Worm (Caenorhabditis elegans): ENCODE data around the gene F54D10.7.

The F54D10.7 gene

ce11 chrII:3850655-3851054 lies 29.6 kb upstream of the F54D10.7 start, which contains the start of gene nhr-72:
Gene nhr-72, minus strand, starts transcription at chrII:3850755.
- TF ChIP-seq nhr-28 (tag; optimal IDR thresholded peaks at IDR 0.05) (no peak), elt-2 (tag; optimal IDR thresholded peaks at IDR 0.05) (no peak), lin-15B (tag; optimal IDR thresholded peaks at IDR 0.05) (no peak), fkh-2 (tag; optimal IDR thresholded peaks at IDR 0.05) (no peak), nhr-23 (tag; optimal IDR thresholded peaks at IDR 0.05) (no peak), ztf-11 (tag; optimal IDR thresholded peaks at IDR 0.05) (no peak), ceh-28 (tag; optimal IDR thresholded peaks at IDR 0.05) (no peak), jun-1 (tag; optimal IDR thresholded peaks at IDR 0.05) (no peak), pqm-1 (tag; optimal IDR thresholded peaks at IDR 0.05) (no peak), pha-4 (tag; optimal IDR thresholded peaks at IDR 0.05) (no peak)

- TF ChIP-seq ama-1 (optimal IDR thresholded peaks at IDR 0.05) (no peak), unc-39 (tag; optimal IDR thresholded peaks at IDR 0.05) (no peak), nhr-12 (tag; optimal IDR thresholded peaks at IDR 0.05) (no peak), sea-2 (GFP tag; optimal IDR thresholded peaks at IDR 0.05) (no peak)
Measured at ce11 chrII:3846028-3846427, 24.9 kb upstream of the F54D10.7 start, which contains the start of gene C17A2.2. Gene C17A2.2, plus strand, starts transcription at chrII:3846328.

- no peak for TF ChIP-seq ceh-82 (tag; optimal IDR thresholded peaks at IDR 0.05)
- no peak for TF ChIP-seq unc-62 (GFP tag; optimal IDR thresholded peaks at IDR 0.05)
- TF ChIP-seq nhr-25 (tag; optimal IDR thresholded peaks at IDR 0.05), result no peak
- no peak for TF ChIP-seq jun-1 (tag; optimal IDR thresholded peaks at IDR 0.05)
- TF ChIP-seq mdl-1 (tag; optimal IDR thresholded peaks at IDR 0.05), result no peak
Measured at ce11 chrII:3843305-3843704, 22.2 kb upstream of the F54D10.7 start, which contains the start of the genes C17A2.7 and C17A2.3. Gene C17A2.7, minus strand, starts transcription at chrII:3843405. Gene C17A2.3, plus strand, starts transcription at chrII:3843609.

DNA sequence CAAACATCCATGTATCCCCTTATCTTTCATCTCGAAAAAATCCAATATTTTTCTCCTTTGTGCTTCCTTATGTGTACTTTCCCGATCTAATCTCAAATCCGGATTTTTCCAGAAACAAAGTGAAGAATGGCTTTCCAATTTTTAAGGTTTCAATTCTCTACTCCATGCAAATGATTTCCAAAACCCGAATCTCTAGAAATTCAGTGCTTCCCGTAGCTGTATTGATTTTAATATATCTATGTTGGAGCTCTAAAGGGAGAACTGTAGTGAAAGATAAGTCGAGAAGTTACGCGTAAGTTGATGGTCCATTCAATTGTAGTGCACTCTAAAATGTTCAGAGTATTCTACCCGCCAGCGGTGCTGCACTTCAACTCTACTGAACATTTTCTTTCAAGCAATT lies 18.5 kb upstream of the F54D10.7 start, which contains the start of gene C17A2.4:
C17A2.4 (plus strand) TSS at position 301 of the 400 bp plus-strand sequence.
- no peak for TF ChIP-seq nhr-237 (tag; optimal IDR thresholded peaks at IDR 0.05)

ce11 chrII:3835915-3836314 lies 14.8 kb upstream of the F54D10.7 start, which contains the start of gene oac-4:
Gene oac-4, minus strand, starts transcription at chrII:3836015.
- TF ChIP-seq egl-27 (tag; optimal IDR thresholded peaks at IDR 0.05), result no peak
- no peak for TF ChIP-seq elt-3 (tag; optimal IDR thresholded peaks at IDR 0.05)
- TF ChIP-seq nhr-25 (tag; optimal IDR thresholded peaks at IDR 0.05), result no peak

ce11 chrII:3832383-3832782 lies 11.3 kb upstream of the F54D10.7 start, which contains the start of gene F54D10.9:
Gene F54D10.9, minus strand, starts transcription at chrII:3832483.
- TF ChIP-seq nfya-1 (tag; optimal IDR thresholded peaks at IDR 0.05; ENCODE audit: insufficient read depth), result no peak

ce11 chrII:3829623-3830022 lies 8.5 kb upstream of the F54D10.7 start:
- TF ChIP-seq hmg-11 (tag; optimal IDR thresholded peaks at IDR 0.05) (no peak), nhr-43 (tag; optimal IDR thresholded peaks at IDR 0.05; ENCODE audit: poor library complexity, severe bottlenecking) (no peak), skn-1 (tag; optimal IDR thresholded peaks at IDR 0.05) (no peak), fkh-10 (GFP tag; optimal IDR thresholded peaks at IDR 0.05) (no peak)

DNA sequence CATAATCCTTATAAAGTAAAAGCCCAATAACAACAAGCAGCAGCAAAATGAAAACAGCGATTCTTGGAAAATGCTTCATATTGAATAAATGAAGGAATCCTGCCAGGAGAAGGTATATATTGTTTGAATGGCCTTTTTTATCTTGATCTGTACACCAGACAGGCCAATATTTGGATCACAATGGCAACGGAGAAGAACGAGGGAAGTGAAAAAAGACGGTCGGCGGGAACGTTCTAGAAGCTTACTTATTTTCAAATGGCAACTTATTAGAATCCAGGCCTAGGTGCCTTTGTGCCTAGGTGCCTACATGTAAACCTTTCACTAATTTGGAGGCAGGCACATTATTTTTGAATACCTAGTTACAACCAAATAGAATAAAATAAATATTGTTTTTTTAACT lies 6.7 kb upstream of the F54D10.7 start, which contains the start of gene F54D10.8:
F54D10.8 (minus strand) TSS at position 101 of the 400 bp plus-strand sequence.
- TF ChIP-seq lin-15B (tag; optimal IDR thresholded peaks at IDR 0.05), result no peak
- TF ChIP-seq pha-4 (tag; optimal IDR thresholded peaks at IDR 0.05), result no peak
- TF ChIP-seq jun-1 (tag; optimal IDR thresholded peaks at IDR 0.05), result no peak
- no peak for TF ChIP-seq R02D3.7 (tag; optimal IDR thresholded peaks at IDR 0.05)
- no peak for TF ChIP-seq skn-1 (tag; optimal IDR thresholded peaks at IDR 0.05)
